Fruit fly (Drosophila melanogaster): Measurements from ENCODE around the gene Sirt7.

DNA sequence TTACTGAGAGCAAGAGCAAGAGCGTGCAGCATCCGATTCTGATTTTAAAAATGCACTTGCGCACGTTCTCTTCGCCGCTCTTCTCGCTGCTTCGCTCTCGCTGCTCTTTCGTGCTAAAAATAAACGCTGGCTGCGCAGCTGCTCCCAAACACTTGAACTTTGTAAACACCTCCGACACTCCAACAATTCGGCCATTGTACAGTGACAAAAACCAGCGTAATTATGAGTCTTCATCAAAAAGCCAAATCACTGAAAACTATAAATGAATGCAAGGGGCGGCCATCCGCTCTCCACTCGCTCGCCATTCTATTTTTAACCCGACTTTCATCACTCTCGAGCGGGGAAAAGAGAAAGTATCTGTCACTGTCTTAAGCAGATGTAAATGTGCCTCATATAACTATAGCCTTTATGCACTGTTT, 9.0 kb downstream of the Sirt7 start:
- no peak for TF ChIP-seq ovo (GFP tag; optimal IDR thresholded peaks at IDR 0.05)
- no peak for TF ChIP-seq bab1 (GFP tag; optimal IDR thresholded peaks at IDR 0.05)
- TF ChIP-seq Hr96 (GFP tag; optimal IDR thresholded peaks at IDR 0.05) = no peak
- no peak for TF ChIP-seq CG7101 (tag; optimal IDR thresholded peaks at IDR 0.05)
- TF ChIP-seq Mnt (GFP tag; optimal IDR thresholded peaks at IDR 0.05) = no peak
- TF ChIP-seq CG12768 (GFP tag; optimal IDR thresholded peaks at IDR 0.05) = peak; percentile 1
- TF ChIP-seq kay (GFP tag; ENCODE audit: borderline replicate concordance) = no peak
- TF ChIP-seq CG1620 (GFP tag; optimal IDR thresholded peaks at IDR 0.05) = no peak
- no peak for TF ChIP-seq tj (GFP tag; optimal IDR thresholded peaks at IDR 0.05)
- TF ChIP-seq CG11617 (GFP tag; optimal IDR thresholded peaks at IDR 0.05) = no peak
- TF ChIP-seq CG14711 (tag; optimal IDR thresholded peaks at IDR 0.05) = no peak
- no peak for TF ChIP-seq toe (GFP tag; optimal IDR thresholded peaks at IDR 0.05)
- TF ChIP-seq CG33017 (tag; optimal IDR thresholded peaks at IDR 0.05) = no peak
- TF ChIP-seq CG7045 (GFP tag; optimal IDR thresholded peaks at IDR 0.05) = peak; percentile 15

Data from whole organism, adult.